Worm (Caenorhabditis elegans): ENCODE data around the gene T26H5.9.

DNA sequence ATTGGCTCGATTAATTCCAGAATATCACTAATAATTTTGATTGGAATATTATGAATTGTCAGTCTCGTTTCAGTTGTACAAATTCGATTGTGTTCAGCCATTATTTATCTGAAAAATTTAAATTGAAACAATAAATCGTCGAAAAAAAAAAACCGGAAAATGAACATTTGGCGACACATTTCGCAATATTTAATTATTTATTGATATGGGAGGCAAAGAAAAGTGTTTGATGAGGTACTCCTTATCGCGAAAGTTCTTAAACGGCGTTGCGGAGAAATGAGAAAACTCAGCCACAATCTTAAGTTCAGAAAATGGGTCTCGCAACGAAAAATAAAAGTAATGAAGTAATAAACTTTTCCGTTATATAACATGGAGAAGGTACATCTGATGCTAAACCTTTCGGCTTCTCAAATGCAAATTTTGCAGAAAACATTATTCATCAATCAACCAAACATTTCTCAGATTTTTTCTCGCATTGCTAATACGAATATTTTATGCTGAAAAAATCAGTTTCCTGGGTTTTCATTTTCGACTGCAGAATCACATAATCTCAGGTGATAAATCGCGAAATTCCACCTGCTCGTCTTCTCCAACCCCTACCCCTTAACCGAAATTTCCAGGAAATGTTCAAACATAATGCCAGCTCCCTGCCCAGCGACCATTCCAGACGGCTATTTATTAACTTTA is 44.9 kb upstream of the T26H5.9 start, which contains the start of the genes T06E6.15 and sri-7:
- TF ChIP-seq ref-1 (GFP tag; conservative IDR thresholded peaks at IDR 0.05) = no peak
- no peak for TF ChIP-seq flt-1 (GFP tag; IDR thresholded peaks at IDR 0.05)
- TF ChIP-seq med-1 (GFP tag; optimal IDR thresholded peaks at IDR 0.05; ENCODE audit: insufficient read depth) = no peak
- TF ChIP-seq cog-1 (tag; optimal IDR thresholded peaks at IDR 0.05) = no peak
- no peak for TF ChIP-seq ztf-29 (GFP tag; IDR thresholded peaks at IDR 0.05)
- TF ChIP-seq tab-1 (GFP tag; IDR thresholded peaks at IDR 0.05) = no peak
- TF ChIP-seq T22C8.4 (GFP tag; IDR thresholded peaks at IDR 0.05) = no peak
- TF ChIP-seq ztf-23 (GFP tag; IDR thresholded peaks at IDR 0.05) = no peak
